Worm (Caenorhabditis elegans) whole organism, L4 larva: ENCODE measurements around the gene unc-51.

ENCODE experiments used
- Y48G9A.11 ChIP-seq: fragments of 200-800 bp; sonication (Bioruptor generic); IDR thresholded peaks from 2 replicates; pipeline ENCODE4 v1.3.6; 2022; ENCODE audit warnings: missing genetic modification reagents, missing genetic modification characterization, missing compliant biosample characterization
- fkh-10 ChIP-seq: fragments of 150-350 bp; optimal IDR thresholded peaks from 2 replicates; lab custom pipeline; 2014; ENCODE audit warnings: missing biosample characterization, missing genetic modification reagents, missing genetic modification characterization
- lin-1 ChIP-seq: fragments of 200-800 bp; sonication (Bioruptor generic); IDR thresholded peaks from 2 replicates; pipeline ENCODE4 v1.3.6; 2022; ENCODE audit warnings: missing genetic modification reagents, missing genetic modification characterization, missing compliant biosample characterization
- lir-3 ChIP-seq: sonication (generic microtip); optimal IDR thresholded peaks from 2 replicates; lab custom pipeline; 2016; ENCODE audit warnings: mild to moderate bottlenecking, missing genetic modification characterization, missing compliant biosample characterization
- nhr-11 ChIP-seq: fragments of 150-350 bp; optimal IDR thresholded peaks from 2 replicates; lab custom pipeline; 2014; ENCODE audit warnings: missing biosample characterization, missing genetic modification characterization
- pha-4 ChIP-seq, 2 experiments: fragments of 150-350 bp in 1 of 2; fragments of 200-800 bp in 1 of 2; sonication (Bioruptor generic) in 1 of 2; IDR thresholded peaks in 1 of 2; optimal IDR thresholded peaks in 1 of 2; 2 replicates each; pipeline versions ENCODE4 v1.3.6 to Lab custom; 2014 to 2022; ENCODE audit warnings: missing genetic modification characterization in 2 of 2, missing genetic modification reagents in 2 of 2, missing biosample characterization in 1 of 2, missing compliant biosample characterization in 1 of 2
- tag-97 ChIP-seq: fragments of 200-800 bp; sonication (Bioruptor generic); IDR thresholded peaks from 2 replicates; pipeline ENCODE4 v1.3.6; 2022; ENCODE audit warnings: missing genetic modification characterization, missing compliant biosample characterization
- unc-130 ChIP-seq: sonication (generic microtip); optimal IDR thresholded peaks from 2 replicates; lab custom pipeline; 2016; ENCODE audit warnings: missing genetic modification reagents, missing genetic modification characterization, missing compliant biosample characterization

ce11 chrV:19946529-19946928 is 57.8 kb downstream of the unc-51 start, which contains the start of gene dhs-24:
- TF ChIP-seq lir-3 (tag; lab: Kevin White, UChicago) (no peak), nhr-11 (tag; lab: Kevin White, UChicago) (no peak), fkh-10 (no peak), Y48G9A.11 (GFP tag; lab: Robert Waterston, UW) (no peak), tag-97 (GFP tag; lab: Robert Waterston, UW) (no peak), lin-1 (no peak), pha-4 (GFP tag; IDR thresholded peaks at IDR 0.05; lab: Robert Waterston, UW) (no peak), pha-4 (tag; optimal IDR thresholded peaks at IDR 0.05; lab: Kevin White, UChicago) (no peak), unc-130 (GFP tag; lab: Kevin White, UChicago) (no peak)
